Fruit fly (Drosophila melanogaster) whole organism, embryonic: Measurements from ENCODE around the gene Agpat4.

Experiments used
- Atf6 ChIP-seq: fragments of 200-800 bp; sonication (Bioruptor generic); IDR thresholded peaks from 2 replicates; pipeline ENCODE4 v1.3.6; 2022; ENCODE audit warnings: missing biosample characterization, missing genetic modification characterization
- C15 ChIP-seq: fragments of 200-800 bp; sonication (Bioruptor generic); IDR thresholded peaks from 3 replicates; pipeline ENCODE4 v1.3.6; 2022; ENCODE audit warnings: missing biosample characterization, missing genetic modification characterization
- CG10321 ChIP-seq: fragments of 200-800 bp; sonication (Bioruptor generic); IDR thresholded peaks from 2 replicates; pipeline ENCODE4 v1.3.6; 2022; ENCODE audit warnings: missing biosample characterization, missing genetic modification characterization
- CG11560 ChIP-seq: fragments of 200-800 bp; sonication (Bioruptor generic); IDR thresholded peaks from 3 replicates; pipeline ENCODE4 v1.3.6; 2022; ENCODE audit warnings: missing biosample characterization, missing genetic modification characterization
- CG11696 ChIP-seq: fragments of 200-800 bp; sonication (Bioruptor generic); IDR thresholded peaks from 2 replicates; pipeline ENCODE4 v1.3.6; 2022; ENCODE audit warnings: missing biosample characterization, missing genetic modification characterization
- CG12071 ChIP-seq: fragments of 200-800 bp; sonication (Bioruptor generic); optimal IDR thresholded peaks from 3 replicates; lab custom pipeline; 2018; ENCODE audit warnings: missing biosample characterization, mild to moderate bottlenecking, missing genetic modification characterization
- CG12219 ChIP-seq: fragments of 200-800 bp; sonication (Bioruptor generic); optimal IDR thresholded peaks from 3 replicates; lab custom pipeline; 2018; ENCODE audit warnings: missing biosample characterization, mild to moderate bottlenecking, missing genetic modification characterization
- CG12769 ChIP-seq: fragments of 200-800 bp; sonication (Bioruptor generic); optimal IDR thresholded peaks from 2 replicates; lab custom pipeline; 2019; ENCODE audit warnings: missing biosample characterization, mild to moderate bottlenecking, missing genetic modification characterization, moderate library complexity
- CG13123 ChIP-seq: fragments of 200-800 bp; sonication (Bioruptor generic); optimal IDR thresholded peaks from 2 replicates; lab custom pipeline; 2016; ENCODE audit warnings: missing biosample characterization, missing genetic modification characterization
- CG13894 ChIP-seq: fragments of 200-800 bp; sonication (Bioruptor generic); optimal IDR thresholded peaks from 3 replicates; lab custom pipeline; 2018; ENCODE audit warnings: missing biosample characterization, mild to moderate bottlenecking, missing genetic modification characterization, moderate library complexity
- CG15269 ChIP-seq: fragments of 200-800 bp; sonication (Bioruptor generic); optimal IDR thresholded peaks from 2 replicates; lab custom pipeline; 2018; ENCODE audit warnings: missing biosample characterization, mild to moderate bottlenecking, missing genetic modification characterization, moderate library complexity
- CG15601 ChIP-seq: fragments of 200-800 bp; sonication (Bioruptor generic); optimal IDR thresholded peaks from 3 replicates; lab custom pipeline; 2019; ENCODE audit warnings: missing biosample characterization, mild to moderate bottlenecking, missing genetic modification characterization, moderate library complexity
- CG1603 ChIP-seq: fragments of 200-800 bp; sonication (Bioruptor generic); optimal IDR thresholded peaks from 2 replicates; lab custom pipeline; 2019; ENCODE audit warnings: missing biosample characterization, mild to moderate bottlenecking, missing genetic modification characterization, moderate library complexity
- CG1832 ChIP-seq: fragments of 200-800 bp; sonication (Bioruptor generic); optimal IDR thresholded peaks from 2 replicates; lab custom pipeline; 2017; ENCODE audit warnings: missing biosample characterization, mild to moderate bottlenecking, missing genetic modification characterization, inconsistent platforms
- CG31388 ChIP-seq: fragments of 200-800 bp; sonication (Bioruptor generic); optimal IDR thresholded peaks from 2 replicates; lab custom pipeline; 2016; ENCODE audit warnings: missing biosample characterization, missing genetic modification characterization
- CG31441 ChIP-seq: fragments of 200-800 bp; sonication (Bioruptor generic); IDR thresholded peaks from 2 replicates; pipeline ENCODE4 v1.3.6; 2022; ENCODE audit warnings: missing biosample characterization, missing genetic modification characterization
- CG3407 ChIP-seq: fragments of 200-800 bp; sonication (Bioruptor generic); optimal IDR thresholded peaks from 2 replicates; lab custom pipeline; 2018; ENCODE audit warnings: missing biosample characterization, mild to moderate bottlenecking, missing genetic modification characterization
- CG34376 ChIP-seq: fragments of 200-800 bp; sonication (Bioruptor generic); optimal IDR thresholded peaks from 2 replicates; lab custom pipeline; 2018; ENCODE audit warnings: missing biosample characterization, mild to moderate bottlenecking, missing genetic modification characterization
- CG3726 ChIP-seq: fragments of 200-800 bp; sonication (Bioruptor generic); IDR thresholded peaks from 3 replicates; pipeline ENCODE4, ENCODE4 v1.3.6; 2022; ENCODE audit warnings: missing biosample characterization, missing genetic modification characterization
- CG4328 ChIP-seq: fragments of 200-800 bp; sonication (Bioruptor generic); optimal IDR thresholded peaks from 3 replicates; lab custom pipeline; 2017; ENCODE audit warnings: missing biosample characterization, missing genetic modification reagents, missing genetic modification characterization
- CG6272 ChIP-seq: fragments of 200-800 bp; sonication (Bioruptor generic); IDR thresholded peaks from 2 replicates; pipeline ENCODE4 v1.3.6; 2022; ENCODE audit warnings: missing biosample characterization, missing genetic modification characterization
- CG6791 ChIP-seq: fragments of 200-800 bp; sonication (Bioruptor generic); IDR thresholded peaks from 3 replicates; pipeline ENCODE4 v1.3.6; 2022; ENCODE audit warnings: missing biosample characterization, missing genetic modification characterization; ENCODE audit not compliant: partially characterized antibody
- CG6813 ChIP-seq: fragments of 200-800 bp; sonication (Bioruptor generic); optimal IDR thresholded peaks from 2 replicates; lab custom pipeline; 2017; ENCODE audit warnings: missing biosample characterization, missing genetic modification characterization, mild to moderate bottlenecking, moderate library complexity, missing genetic modification reagents
- CG9215 ChIP-seq: fragments of 200-800 bp; sonication (Bioruptor generic); IDR thresholded peaks from 2 replicates; pipeline ENCODE4 v1.3.6; 2022; ENCODE audit warnings: missing biosample characterization, missing genetic modification characterization
- CG9817 ChIP-seq: fragments of 200-800 bp; sonication (Bioruptor generic); optimal IDR thresholded peaks from 2 replicates; lab custom pipeline; 2018; ENCODE audit warnings: missing biosample characterization, mild to moderate bottlenecking, missing genetic modification characterization, moderate library complexity
- D ChIP-seq, 2 experiments: fragments of 200-800 bp in 1 of 2; fragments of >200 bp in 1 of 2; sonication (Bioruptor generic) in 1 of 2; optimal IDR thresholded peaks; 2 replicates in 1 of 2; 3 replicates in 1 of 2; lab custom pipeline; 2017; ENCODE audit warnings: mild to moderate bottlenecking in 1 of 2, missing biosample characterization in 1 of 2, missing genetic modification characterization in 1 of 2, missing genetic modification reagents in 1 of 2
- Dip3 ChIP-seq: fragments of 200-800 bp; sonication (Bioruptor generic); optimal IDR thresholded peaks from 3 replicates; lab custom pipeline; 2016; ENCODE audit warnings: missing biosample characterization, missing genetic modification characterization
- Drgx ChIP-seq: fragments of 200-800 bp; sonication (Bioruptor generic); IDR thresholded peaks from 2 replicates; pipeline ENCODE4 v1.3.6; 2022; ENCODE audit warnings: missing biosample characterization, missing genetic modification characterization
- H15 ChIP-seq: fragments of 200-800 bp; sonication (Bioruptor generic); IDR thresholded peaks from 3 replicates; pipeline ENCODE4 v1.3.6; 2022; ENCODE audit warnings: missing biosample characterization, missing genetic modification characterization
- HHEX ChIP-seq: fragments of 200-800 bp; sonication (Bioruptor generic); optimal IDR thresholded peaks from 3 replicates; lab custom pipeline; 2017; ENCODE audit warnings: missing biosample characterization, mild to moderate bottlenecking, missing genetic modification characterization, missing genetic modification reagents
- HmgZ ChIP-seq: fragments of 200-800 bp; sonication (Bioruptor generic); optimal IDR thresholded peaks from 2 replicates; lab custom pipeline; 2018; ENCODE audit warnings: missing biosample characterization, mild to moderate bottlenecking, missing genetic modification characterization
- Lhr ChIP-seq: fragments of 200-800 bp; sonication (Bioruptor generic); optimal IDR thresholded peaks from 3 replicates; lab custom pipeline; 2017; ENCODE audit warnings: mild to moderate bottlenecking, missing biosample characterization, missing genetic modification reagents, missing genetic modification characterization
- Poxn ChIP-seq: fragments of 200-800 bp; sonication (Bioruptor generic); IDR thresholded peaks from 2 replicates; pipeline ENCODE4 v1.3.6; 2022; ENCODE audit warnings: missing biosample characterization, missing genetic modification characterization
- Sox100B ChIP-seq: fragments of 200-800 bp; sonication (Bioruptor generic); optimal IDR thresholded peaks from 3 replicates; lab custom pipeline; 2018; ENCODE audit warnings: missing biosample characterization, mild to moderate bottlenecking, missing genetic modification characterization
- Sox102F ChIP-seq: fragments of 200-800 bp; sonication (Bioruptor generic); optimal IDR thresholded peaks from 2 replicates; lab custom pipeline; 2018; ENCODE audit warnings: missing biosample characterization, mild to moderate bottlenecking, missing genetic modification characterization, moderate library complexity
- bsh ChIP-seq, 2 experiments: fragments of 200-800 bp; sonication (Bioruptor generic); optimal IDR thresholded peaks; 2 replicates each; lab custom pipeline; 2017 to 2018; ENCODE audit warnings: mild to moderate bottlenecking in 2 of 2, missing biosample characterization in 2 of 2, missing genetic modification characterization in 2 of 2, moderate library complexity in 1 of 2
- btn ChIP-seq: fragments of 200-800 bp; sonication (Bioruptor generic); optimal IDR thresholded peaks from 2 replicates; lab custom pipeline; 2016; ENCODE audit warnings: missing biosample characterization, missing genetic modification characterization
- disco-r ChIP-seq: fragments of 200-800 bp; sonication (Bioruptor generic); optimal IDR thresholded peaks from 2 replicates; lab custom pipeline; 2016; ENCODE audit warnings: missing biosample characterization, missing genetic modification characterization
- dmrt99B ChIP-seq: fragments of 200-800 bp; sonication (Bioruptor generic); optimal IDR thresholded peaks from 2 replicates; lab custom pipeline; 2018; ENCODE audit warnings: missing biosample characterization, mild to moderate bottlenecking, missing genetic modification characterization, moderate library complexity
- ftz-f1 ChIP-seq: fragments of 200-800 bp; sonication (Bioruptor generic); optimal IDR thresholded peaks from 2 replicates; lab custom pipeline; 2016; ENCODE audit warnings: missing biosample characterization, missing genetic modification characterization
- p53 ChIP-seq: fragments of 200-800 bp; sonication (Bioruptor generic); optimal IDR thresholded peaks from 2 replicates; lab custom pipeline; 2016; ENCODE audit warnings: missing biosample characterization, missing genetic modification characterization
- pb ChIP-seq: fragments of 200-800 bp; sonication (Bioruptor generic); optimal IDR thresholded peaks from 3 replicates; lab custom pipeline; 2016; ENCODE audit warnings: missing biosample characterization, missing genetic modification characterization
- rib ChIP-seq: fragments of 200-800 bp; sonication (Bioruptor generic); IDR thresholded peaks from 2 replicates; pipeline ENCODE4 v1.3.6; 2022; ENCODE audit warnings: missing biosample characterization, missing genetic modification characterization
- schlank ChIP-seq: fragments of 200-800 bp; sonication (Bioruptor generic); optimal IDR thresholded peaks from 2 replicates; lab custom pipeline; 2018; ENCODE audit warnings: missing biosample characterization, mild to moderate bottlenecking, missing genetic modification characterization
- sim ChIP-seq: fragments of 200-800 bp; sonication (Bioruptor generic); IDR thresholded peaks from 2 replicates; pipeline ENCODE4 v1.3.6; 2022; ENCODE audit warnings: missing biosample characterization, missing genetic modification characterization
- tio ChIP-seq: fragments of 200-800 bp; sonication (Bioruptor generic); optimal IDR thresholded peaks from 2 replicates; lab custom pipeline; 2017; ENCODE audit warnings: missing biosample characterization, missing genetic modification characterization, inconsistent platforms
- tup ChIP-seq: fragments of 200-800 bp; sonication (Bioruptor generic); optimal IDR thresholded peaks from 2 replicates; lab custom pipeline; 2016; ENCODE audit warnings: missing biosample characterization, mild to moderate bottlenecking, missing genetic modification characterization, moderate library complexity
- tx ChIP-seq: fragments of 200-800 bp; sonication (Bioruptor generic); optimal IDR thresholded peaks from 2 replicates; lab custom pipeline; 2016; ENCODE audit warnings: missing biosample characterization, missing genetic modification characterization
- usp ChIP-seq: fragments of >200 bp; optimal IDR thresholded peaks from 2 replicates; lab custom pipeline; 2017; ENCODE audit warnings: missing biosample characterization, missing genetic modification characterization
- z ChIP-seq: fragments of 200-800 bp; sonication (Bioruptor generic); IDR thresholded peaks from 3 replicates; pipeline ENCODE4 v1.3.6; 2022; ENCODE audit warnings: missing biosample characterization, missing genetic modification characterization

Agpat4 gene

dm6 chr3L:16381184-16381797 is at the start of gene Agpat4 (continued):
- no peak for TF ChIP-seq CG15269
- TF ChIP-seq C15 = no peak
- no peak for TF ChIP-seq Sox100B (GFP tag; lab: Kevin White, UChicago)
- TF ChIP-seq CG10321 (GFP tag; lab: Robert Waterston, UW) = no peak
- no peak for TF ChIP-seq CG31388 (GFP tag; lab: Kevin White, UChicago)
- no peak for TF ChIP-seq z (GFP tag; lab: Robert Waterston, UW)
- peak; percentile 42 for TF ChIP-seq ftz-f1 (GFP tag; lab: Kevin White, UChicago)
- no peak for TF ChIP-seq H15 (GFP tag; lab: Robert Waterston, UW)
- TF ChIP-seq CG12769 (tag; lab: Kevin White, UChicago) = peak; percentile 12
- no peak for TF ChIP-seq sim (GFP tag; lab: Robert Waterston, UW)
- TF ChIP-seq Atf6 (GFP tag; lab: Robert Waterston, UW) = 0 out of 2 replicates have a peak, but pooled peaks have one; percentile 6
- TF ChIP-seq CG31441 = no peak
- TF ChIP-seq tup = no peak
- no peak for TF ChIP-seq Drgx (GFP tag; lab: Robert Waterston, UW)
- TF ChIP-seq tio (GFP tag; lab: Kevin White, UChicago) = no peak
- TF ChIP-seq CG1832 (GFP tag; lab: Kevin White, UChicago) = no peak

dm6 chr3L:16431056-16431455 is 49.7 kb upstream of the Agpat4 start:
- TF ChIP-seq CG9215 (GFP tag; lab: Robert Waterston, UW) (no peak), usp (GFP tag; lab: Kevin White, UChicago) (no peak), CG6813 (GFP tag; lab: Kevin White, UChicago) (peak; percentile 36), CG1603 (tag; lab: Kevin White, UChicago) (peak; percentile 1), CG6272 (GFP tag; lab: Robert Waterston, UW) (no peak), CG13123 (no peak), schlank (no peak), CG4328 (GFP tag; lab: Kevin White, UChicago) (no peak), rib (GFP tag; lab: Robert Waterston, UW) (no peak), CG15601 (tag; lab: Kevin White, UChicago) (peak; percentile 42), CG13894 (tag; lab: Kevin White, UChicago) (no peak), tx (GFP tag; lab: Kevin White, UChicago) (no peak), D (optimal IDR thresholded peaks at IDR 0.05; lab: Kevin White, UChicago) (no peak), D (GFP tag; optimal IDR thresholded peaks at IDR 0.05; lab: Kevin White, UChicago) (peak; percentile 32), CG9817 (no peak), CG12219 (GFP tag; lab: Kevin White, UChicago) (no peak), p53 (no peak), CG3407 (GFP tag; lab: Kevin White, UChicago) (peak; percentile 15), dmrt99B (tag; lab: Kevin White, UChicago) (peak; percentile 18), HmgZ (tag; lab: Kevin White, UChicago) (no peak), pb (GFP tag; lab: Kevin White, UChicago) (no peak), bsh (GFP tag; optimal IDR thresholded peaks at IDR 0.05; lab: Kevin White, UChicago) (peak in 1 of 2 experiments; percentile 23), Lhr (no peak), CG6791 (GFP tag; lab: Robert Waterston, UW) (no peak), btn (GFP tag; lab: Kevin White, UChicago) (no peak), CG34376 (GFP tag; lab: Kevin White, UChicago) (no peak), HHEX (GFP tag; lab: Kevin White, UChicago) (peak; percentile 15), CG11696 (no peak), disco-r (no peak), Poxn (GFP tag; lab: Robert Waterston, UW) (no peak), CG3726 (GFP tag; lab: Robert Waterston, UW) (no peak), Sox102F (GFP tag; lab: Kevin White, UChicago) (no peak), CG12071 (GFP tag; lab: Kevin White, UChicago) (peak; percentile 26), CG11560 (no peak), Dip3 (no peak)
